Fruit fly (Drosophila melanogaster): Measurements from ENCODE around the gene CG33947.

DNA sequence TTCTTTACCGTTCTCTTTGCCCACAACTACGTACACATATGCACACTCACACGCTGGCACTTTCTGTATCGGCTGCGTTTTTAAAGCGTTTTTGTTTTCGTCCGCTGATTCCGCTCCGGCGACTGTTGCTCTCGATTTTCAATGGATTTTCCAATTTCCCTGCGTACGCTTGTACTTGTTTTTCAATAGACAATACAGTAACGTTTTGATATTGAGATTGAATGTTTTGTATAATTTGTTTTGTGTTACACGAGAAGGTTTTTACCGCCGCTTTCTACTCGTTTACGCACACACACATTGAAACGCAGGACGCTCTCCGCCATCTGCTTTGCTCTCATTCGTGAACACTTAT lies 3.7 kb upstream of the CG33947 start:
- TF ChIP-seq CG8478 (optimal IDR thresholded peaks at IDR 0.05) (no peak), CTCF (optimal IDR thresholded peaks at IDR 0.05) (no peak)
